Worm (Caenorhabditis elegans): ENCODE measurements around the gene Y57G11C.22.

DNA sequence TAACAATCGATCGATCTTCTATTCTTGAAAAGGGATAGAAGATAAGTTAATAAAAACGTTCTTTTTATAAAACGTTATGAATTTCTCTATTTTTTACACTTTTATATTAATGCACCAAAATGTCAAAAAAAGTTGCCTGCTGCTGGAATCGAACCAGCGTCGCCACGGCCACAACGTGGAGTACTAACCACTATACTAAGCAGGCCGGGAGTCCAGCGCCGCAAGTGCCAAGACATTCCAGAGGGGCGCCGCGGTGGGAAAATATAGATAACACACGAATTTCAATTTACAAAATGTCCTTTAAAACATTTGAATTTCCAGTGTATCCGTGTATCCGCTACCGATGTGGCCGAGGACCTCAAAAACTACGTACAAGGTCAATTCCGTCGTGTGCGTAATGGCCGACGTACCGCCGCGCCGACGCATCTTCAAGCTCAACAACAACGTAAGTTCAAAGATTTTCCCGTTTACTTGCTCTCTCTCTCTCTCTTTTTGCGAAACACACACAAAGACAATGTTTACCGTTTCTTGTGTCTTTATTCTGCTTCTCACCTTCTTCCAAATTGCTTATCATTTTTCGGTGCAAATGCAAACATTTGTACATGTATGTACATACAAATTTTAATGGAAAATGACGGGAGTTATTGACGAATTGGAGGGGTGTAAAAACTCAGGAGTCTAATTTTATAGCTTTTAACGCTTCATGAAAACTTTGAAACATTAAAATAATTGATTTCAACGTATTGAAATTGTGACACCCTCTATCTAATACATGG lies 52.1 kb downstream of the Y57G11C.22 start:
- no peak for TF ChIP-seq ets-7 (tag; optimal IDR thresholded peaks at IDR 0.05)
- TF ChIP-seq ceh-13 (GFP tag; optimal IDR thresholded peaks at IDR 0.05), result no peak
- no peak for TF ChIP-seq aly-1 (tag; optimal IDR thresholded peaks at IDR 0.05)
- no peak for TF ChIP-seq flt-1 (GFP tag; IDR thresholded peaks at IDR 0.05)
- no peak for TF ChIP-seq ama-1 (optimal IDR thresholded peaks at IDR 0.05)
- no peak for TF ChIP-seq sea-1 (GFP tag; conservative IDR thresholded peaks at IDR 0.05)
- TF ChIP-seq tbx-11 (GFP tag; IDR thresholded peaks at IDR 0.05), result no peak
- no peak for TF ChIP-seq tra-4 (tag; optimal IDR thresholded peaks at IDR 0.05)
- no peak for TF ChIP-seq pes-1 (GFP tag; IDR thresholded peaks at IDR 0.05)
- no peak for TF ChIP-seq hnd-1 (tag; optimal IDR thresholded peaks at IDR 0.05)
- TF ChIP-seq F13C5.2 (tag; optimal IDR thresholded peaks at IDR 0.05), result no peak
- TF ChIP-seq scrt-1 (GFP tag; IDR thresholded peaks at IDR 0.05), result no peak
- TF ChIP-seq hmbx-1 (tag; optimal IDR thresholded peaks at IDR 0.05), result no peak
